Worm (Caenorhabditis elegans) whole organism, mixed stage, embryonic: ENCODE data around the gene hpo-9.

Experiments
- ceh-39 ChIP-seq: fragments of 150-350 bp; optimal IDR thresholded peaks from 2 replicates; lab custom pipeline; 2014; ENCODE audit warnings: missing biosample characterization, missing genetic modification characterization
- lsy-2 ChIP-seq: fragments of 150-350 bp; optimal IDR thresholded peaks from 2 replicates; lab custom pipeline; 2014; ENCODE audit warnings: missing biosample characterization, missing genetic modification characterization
- mep-1 ChIP-seq: fragments of 150-350 bp; optimal IDR thresholded peaks from 2 replicates; lab custom pipeline; 2017; ENCODE audit warnings: missing biosample characterization, missing genetic modification reagents, missing genetic modification characterization, inconsistent platforms
- nhr-12 ChIP-seq: fragments of 150-350 bp; optimal IDR thresholded peaks from 2 replicates; lab custom pipeline; 2014; ENCODE audit warnings: missing biosample characterization, missing genetic modification characterization
- nhr-237 ChIP-seq: fragments of 150-350 bp; optimal IDR thresholded peaks from 2 replicates; lab custom pipeline; 2014; ENCODE audit warnings: missing biosample characterization, missing genetic modification characterization
- pha-4 ChIP-seq: fragments of 150-350 bp; optimal IDR thresholded peaks from 2 replicates; lab custom pipeline; 2018; ENCODE audit warnings: missing biosample characterization, missing genetic modification reagents, missing genetic modification characterization
- snpc-4 ChIP-seq: fragments of 150-350 bp; optimal IDR thresholded peaks from 2 replicates; lab custom pipeline; 2014; ENCODE audit warnings: missing biosample characterization, missing genetic modification characterization
- unc-39 ChIP-seq: fragments of 150-350 bp; optimal IDR thresholded peaks from 2 replicates; lab custom pipeline; 2014; ENCODE audit warnings: missing biosample characterization, missing genetic modification characterization
- unc-62 ChIP-seq: fragments of 150-350 bp; optimal IDR thresholded peaks from 2 replicates; lab custom pipeline; 2014; ENCODE audit warnings: missing biosample characterization, missing genetic modification reagents, missing genetic modification characterization
- ztf-11 ChIP-seq: fragments of 150-350 bp; optimal IDR thresholded peaks from 2 replicates; lab custom pipeline; 2014; ENCODE audit warnings: missing biosample characterization, missing genetic modification characterization

DNA sequence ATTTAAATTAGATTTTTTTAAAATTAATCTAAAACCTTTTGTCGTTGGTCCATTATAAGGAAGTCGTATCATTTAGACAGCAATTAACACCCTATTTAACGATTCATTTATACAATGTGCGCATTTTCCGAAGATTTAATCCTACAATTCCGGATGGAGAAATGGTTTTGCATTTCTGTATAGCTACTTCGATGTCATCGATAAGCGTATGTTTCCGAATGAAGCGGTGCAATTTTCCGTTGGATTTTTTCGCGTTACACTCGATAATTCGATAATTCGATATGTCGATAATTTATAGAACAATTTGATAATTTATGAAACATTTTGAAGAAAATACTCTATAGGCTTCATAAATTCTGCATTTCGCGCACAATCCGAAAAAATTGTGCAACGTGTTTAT is 38.1 kb upstream of the hpo-9 start, which contains the start of gene C13A2.10:
- TF ChIP-seq pha-4 (no peak), unc-39 (tag; lab: Kevin White, UChicago) (no peak), snpc-4 (tag; lab: Kevin White, UChicago) (no peak), lsy-2 (tag; lab: Kevin White, UChicago) (no peak), mep-1 (tag; lab: Kevin White, UChicago) (no peak), nhr-12 (tag; lab: Kevin White, UChicago) (no peak), unc-62 (no peak), ztf-11 (no peak), ceh-39 (no peak), nhr-237 (tag; lab: Kevin White, UChicago) (no peak)
